Fruit fly (Drosophila melanogaster) whole organism, pupa: Measurements from ENCODE around the gene CG15252.

Source experiments
- CG10348 ChIP-seq: fragments of 200-800 bp; sonication (Bioruptor generic); IDR thresholded peaks from 2 replicates; pipeline ENCODE4 v1.3.6; 2022; ENCODE audit warnings: missing biosample characterization, missing genetic modification characterization
- CG12605 ChIP-seq: fragments of 200-800 bp; sonication (Bioruptor generic); IDR thresholded peaks from 2 replicates; pipeline ENCODE4 v1.3.6; 2022; ENCODE audit warnings: missing biosample characterization, missing genetic modification characterization
- CG13204 ChIP-seq: fragments of 200-800 bp; sonication (Bioruptor generic); optimal IDR thresholded peaks from 2 replicates; lab custom pipeline; 2018; ENCODE audit warnings: missing biosample characterization, mild to moderate bottlenecking, missing genetic modification characterization, moderate library complexity
- CG14655 ChIP-seq: fragments of 200-800 bp; sonication (Bioruptor generic); optimal IDR thresholded peaks from 3 replicates; lab custom pipeline; 2017; ENCODE audit warnings: mild to moderate bottlenecking, missing biosample characterization, missing genetic modification reagents, missing genetic modification characterization
- CG15710 ChIP-seq: fragments of 200-800 bp; sonication (Bioruptor generic); optimal IDR thresholded peaks from 2 replicates; lab custom pipeline; 2018; ENCODE audit warnings: missing biosample characterization, mild to moderate bottlenecking, missing genetic modification characterization, moderate library complexity
- CG17806 ChIP-seq: fragments of 200-800 bp; sonication (Bioruptor generic); optimal IDR thresholded peaks from 2 replicates; lab custom pipeline; 2018; ENCODE audit warnings: missing biosample characterization, mild to moderate bottlenecking, missing genetic modification characterization, moderate library complexity
- CG32121 ChIP-seq: fragments of 200-800 bp; sonication (Bioruptor generic); IDR thresholded peaks from 2 replicates; pipeline ENCODE4 v1.3.6; 2022; ENCODE audit warnings: missing biosample characterization, missing genetic modification characterization
- CG34367 ChIP-seq: fragments of 200-800 bp; sonication (Bioruptor generic); optimal IDR thresholded peaks from 2 replicates; lab custom pipeline; 2018; ENCODE audit warnings: missing biosample characterization, mild to moderate bottlenecking, missing genetic modification characterization
- CG4496 ChIP-seq: fragments of 200-800 bp; sonication (Bioruptor generic); IDR thresholded peaks from 3 replicates; pipeline ENCODE4 v1.3.6; 2022; ENCODE audit warnings: missing biosample characterization, missing genetic modification characterization
- CG8159 ChIP-seq: fragments of 200-800 bp; sonication (Bioruptor generic); optimal IDR thresholded peaks from 3 replicates; lab custom pipeline; 2018; ENCODE audit warnings: missing biosample characterization, mild to moderate bottlenecking, missing genetic modification characterization, moderate library complexity
- CG8301 ChIP-seq: fragments of 200-800 bp; sonication (Bioruptor generic); optimal IDR thresholded peaks from 2 replicates; lab custom pipeline; 2018; ENCODE audit warnings: missing biosample characterization, mild to moderate bottlenecking, missing genetic modification characterization
- CG9948 ChIP-seq: fragments of 200-800 bp; sonication (Bioruptor generic); optimal IDR thresholded peaks from 2 replicates; lab custom pipeline; 2018; ENCODE audit warnings: missing biosample characterization, mild to moderate bottlenecking, missing genetic modification characterization, moderate library complexity
- EcR ChIP-seq: fragments of 200-800 bp; sonication (Bioruptor generic); optimal IDR thresholded peaks from 3 replicates; lab custom pipeline; 2019; ENCODE audit warnings: missing biosample characterization, missing genetic modification characterization, mild to moderate bottlenecking, moderate library complexity, missing genetic modification reagents
- Ets98B ChIP-seq: fragments of 200-800 bp; sonication (Bioruptor generic); IDR thresholded peaks from 2 replicates; pipeline ENCODE4 v1.3.6; 2022; ENCODE audit warnings: missing biosample characterization, missing genetic modification characterization
- Pif1A ChIP-seq: fragments of 200-800 bp; sonication (Bioruptor generic); optimal IDR thresholded peaks from 3 replicates; lab custom pipeline; 2016; ENCODE audit warnings: missing biosample characterization, missing genetic modification characterization
- Pif1B ChIP-seq: fragments of 200-800 bp; sonication (Bioruptor generic); optimal IDR thresholded peaks from 3 replicates; lab custom pipeline; 2016; ENCODE audit warnings: missing biosample characterization, missing genetic modification characterization
- Snoo ChIP-seq: fragments of 200-800 bp; sonication (Bioruptor generic); optimal IDR thresholded peaks from 3 replicates; lab custom pipeline; 2017; ENCODE audit warnings: missing biosample characterization, mild to moderate bottlenecking, missing genetic modification characterization, inconsistent platforms
- rn ChIP-seq: fragments of 200-800 bp; sonication (Bioruptor generic); IDR thresholded peaks from 2 replicates; pipeline ENCODE4 v1.3.6; 2022; ENCODE audit warnings: missing biosample characterization, missing genetic modification characterization

The CG15252 gene

dm6 chrX:9989154-9989787 is 8.9 kb upstream of the CG15252 start, which contains the start of gene CG32694:
Gene CG32694, plus strand, starts transcription at chrX:9989690.
- TF ChIP-seq CG8159 (tag; lab: Kevin White, UChicago): peak; percentile 16
- peak; percentile 34; the same call in 1 of the 2 replicates for TF ChIP-seq Ets98B (GFP tag; lab: Robert Waterston, UW)
- TF ChIP-seq CG13204 (GFP tag; lab: Kevin White, UChicago): peak; percentile 53
- no peak; the same call in 1 of the 2 replicates for TF ChIP-seq CG32121 (GFP tag; lab: Robert Waterston, UW)

- TF ChIP-seq Pif1B (GFP tag; lab: Kevin White, UChicago) (peak; percentile 25), CG15710 (peak; percentile 67), Snoo (tag; lab: Kevin White, UChicago) (no peak), CG4496 (GFP tag; lab: Robert Waterston, UW) (0 out of 3 replicates have a peak, but pooled peaks have one; percentile 16), CG8159 (tag; lab: Kevin White, UChicago) (peak; percentile 72), CG32121 (GFP tag; lab: Robert Waterston, UW) (no peak), EcR (peak; percentile 61), Ets98B (GFP tag; lab: Robert Waterston, UW) (no peak)
These were observed 7.2 kb upstream of the CG15252 start for dm6 chrX:9987361-9988087.

dm6 chrX:9977305-9977704 is 3.1 kb downstream of the CG15252 start, which contains the start of gene CG43386:
Gene CG43386, minus strand, starts transcription at chrX:9977405.
- TF ChIP-seq Ets98B (GFP tag; lab: Robert Waterston, UW) (no peak), CG14655 (GFP tag; lab: Kevin White, UChicago) (no peak), Pif1B (GFP tag; lab: Kevin White, UChicago) (no peak), CG8159 (tag; lab: Kevin White, UChicago) (no peak), CG9948 (no peak), CG12605 (GFP tag; lab: Robert Waterston, UW) (no peak)

- TF ChIP-seq CG17806 (tag; lab: Kevin White, UChicago) (no peak), rn (GFP tag; lab: Robert Waterston, UW) (no peak), CG4496 (GFP tag; lab: Robert Waterston, UW) (no peak)
These were observed 4.4 kb downstream of the CG15252 start for dm6 chrX:9975973-9976372.

- TF ChIP-seq CG34367 (tag; lab: Kevin White, UChicago) (no peak), EcR (no peak)
These were observed 15.5 kb downstream of the CG15252 start, which contains the start of the genes CG1791 and CG1889 for dm6 chrX:9964778-9965291. Gene CG1791, minus strand, starts transcription at chrX:9964878. Gene CG1889, plus strand, starts transcription at chrX:9965241.

dm6 chrX:9932296-9932892 is 48.0 kb downstream of the CG15252 start:
- no peak for TF ChIP-seq CG17806 (tag; lab: Kevin White, UChicago)
- TF ChIP-seq EcR: peak; percentile 4

dm6 chrX:9930882-9931281 is 49.5 kb downstream of the CG15252 start, which contains the start of gene Idgf4:
Gene Idgf4, minus strand, starts transcription at chrX:9930948.
- peak; percentile 39 for TF ChIP-seq CG14655 (GFP tag; lab: Kevin White, UChicago)
- peak; percentile 4 for TF ChIP-seq CG8301
- no peak for TF ChIP-seq CG34367 (tag; lab: Kevin White, UChicago)
- TF ChIP-seq Pif1A (GFP tag; lab: Kevin White, UChicago): no peak
- TF ChIP-seq CG4496 (GFP tag; lab: Robert Waterston, UW): peak; percentile 73
- TF ChIP-seq CG32121 (GFP tag; lab: Robert Waterston, UW): peak; percentile 30; the same call in 1 of the 2 replicates
- no peak for TF ChIP-seq CG10348 (GFP tag; lab: Robert Waterston, UW)
- TF ChIP-seq CG12605 (GFP tag; lab: Robert Waterston, UW): peak; percentile 73
- TF ChIP-seq Ets98B (GFP tag; lab: Robert Waterston, UW): peak; percentile 45; the same call in 1 of the 2 replicates
- TF ChIP-seq, all 21 proteins: peak for 6
